Worm (Caenorhabditis elegans): ENCODE data around the gene nhr-20.

nhr-20 gene

ce11 chrIII:4280215-4281173, 47.5 kb upstream of the nhr-20 start, which contains the start of gene sup-26:
sup-26 (minus strand) TSS chrIII:4280224.
- peak; percentile 2 for TF ChIP-seq mdl-1 (tag; optimal IDR thresholded peaks at IDR 0.05)
- TF ChIP-seq elt-3 (tag; optimal IDR thresholded peaks at IDR 0.05) = peak in 1 of 3 experiments; percentile 45
- TF ChIP-seq fkh-10 (GFP tag; optimal IDR thresholded peaks at IDR 0.05) = no peak
- TF ChIP-seq hmg-11 (tag; optimal IDR thresholded peaks at IDR 0.05) = no peak
- TF ChIP-seq nhr-23 (tag; optimal IDR thresholded peaks at IDR 0.05) = peak; percentile 44
- no peak for TF ChIP-seq ztf-11 (tag; optimal IDR thresholded peaks at IDR 0.05)
- TF ChIP-seq nhr-67 (tag; optimal IDR thresholded peaks at IDR 0.05) = no peak
- no peak for TF ChIP-seq ZK546.5 (tag; optimal IDR thresholded peaks at IDR 0.05)
- TF ChIP-seq nhr-11 (tag; optimal IDR thresholded peaks at IDR 0.05) = no peak
- no peak for TF ChIP-seq mml-1 (tag; optimal IDR thresholded peaks at IDR 0.05)
- TF ChIP-seq ama-1 (optimal IDR thresholded peaks at IDR 0.05) = peak; percentile 7
- TF ChIP-seq ceh-82 (tag; optimal IDR thresholded peaks at IDR 0.05) = no peak
- no peak for TF ChIP-seq tbx-2 (tag; optimal IDR thresholded peaks at IDR 0.05)
- TF ChIP-seq elt-2 (tag; optimal IDR thresholded peaks at IDR 0.05) = no peak
- TF ChIP-seq nhr-25 (tag; optimal IDR thresholded peaks at IDR 0.05) = peak; percentile 41
- TF ChIP-seq pha-4 (tag; optimal IDR thresholded peaks at IDR 0.05) = peak; percentile 38
- no peak for TF ChIP-seq egl-5 (tag; optimal IDR thresholded peaks at IDR 0.05)
- TF ChIP-seq R02D3.7 (tag; optimal IDR thresholded peaks at IDR 0.05) = no peak
- TF ChIP-seq elt-1 (tag; optimal IDR thresholded peaks at IDR 0.05) = no peak
- TF ChIP-seq lin-39 (tag; optimal IDR thresholded peaks at IDR 0.05) = peak; percentile 23
- TF ChIP-seq snpc-4 (tag; optimal IDR thresholded peaks at IDR 0.05) = no peak
- no peak for TF ChIP-seq unc-39 (tag; optimal IDR thresholded peaks at IDR 0.05)
- TF ChIP-seq pqm-1 (tag; optimal IDR thresholded peaks at IDR 0.05) = no peak
- TF ChIP-seq nfya-1 (tag; optimal IDR thresholded peaks at IDR 0.05; ENCODE audit: insufficient read depth) = no peak

DNA sequence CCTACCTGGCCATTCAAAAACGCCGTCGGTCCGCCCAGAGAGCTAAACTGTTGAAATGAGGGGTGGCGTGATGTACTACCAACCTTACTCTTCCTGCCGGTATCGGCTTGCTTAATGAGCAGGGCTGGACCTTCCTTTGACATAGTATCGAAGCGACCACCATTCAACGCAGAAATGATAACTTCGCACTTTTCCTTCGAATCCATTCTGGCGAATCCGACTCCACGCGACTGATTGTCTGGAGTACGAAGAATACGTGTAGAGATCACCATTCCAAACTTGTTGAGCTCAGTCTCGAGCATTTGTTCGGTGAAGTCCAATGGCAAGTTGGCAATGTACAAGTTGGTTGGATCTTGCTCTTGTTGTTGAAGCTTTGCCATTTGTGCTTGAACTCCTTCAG, 45.2 kb upstream of the nhr-20 start:
- TF ChIP-seq egl-5 (tag; optimal IDR thresholded peaks at IDR 0.05) (no peak), nhr-76 (tag; optimal IDR thresholded peaks at IDR 0.05) (no peak), pqm-1 (tag; optimal IDR thresholded peaks at IDR 0.05) (no peak), nhr-77 (tag; optimal IDR thresholded peaks at IDR 0.05) (no peak), R02D3.7 (tag; optimal IDR thresholded peaks at IDR 0.05) (no peak), lsy-12 (tag; optimal IDR thresholded peaks at IDR 0.05) (no peak), sea-2 (GFP tag; optimal IDR thresholded peaks at IDR 0.05) (no peak), ZK546.5 (tag; optimal IDR thresholded peaks at IDR 0.05) (no peak), tbx-2 (tag; optimal IDR thresholded peaks at IDR 0.05) (no peak), aly-2 (tag; optimal IDR thresholded peaks at IDR 0.05) (no peak), lin-39 (tag; optimal IDR thresholded peaks at IDR 0.05) (no peak), fkh-10 (GFP tag; optimal IDR thresholded peaks at IDR 0.05) (no peak), eor-1 (tag; optimal IDR thresholded peaks at IDR 0.05) (no peak), mml-1 (tag; optimal IDR thresholded peaks at IDR 0.05) (no peak), hmg-11 (tag; optimal IDR thresholded peaks at IDR 0.05) (no peak), ceh-28 (tag; optimal IDR thresholded peaks at IDR 0.05) (no peak), elt-1 (tag; optimal IDR thresholded peaks at IDR 0.05) (no peak), skn-1 (tag; optimal IDR thresholded peaks at IDR 0.05) (no peak), mdl-1 (tag; optimal IDR thresholded peaks at IDR 0.05) (no peak)

- TF ChIP-seq unc-39 (tag; optimal IDR thresholded peaks at IDR 0.05) = no peak
- no peak for TF ChIP-seq ztf-4 (tag; optimal IDR thresholded peaks at IDR 0.05)
- no peak for TF ChIP-seq nhr-67 (tag; optimal IDR thresholded peaks at IDR 0.05)
- no peak for TF ChIP-seq lin-15B (tag; optimal IDR thresholded peaks at IDR 0.05)
- no peak for TF ChIP-seq R02D3.7 (tag; optimal IDR thresholded peaks at IDR 0.05)
- TF ChIP-seq lsy-12 (tag; optimal IDR thresholded peaks at IDR 0.05) = no peak
- no peak for TF ChIP-seq nhr-43 (tag; optimal IDR thresholded peaks at IDR 0.05; ENCODE audit: poor library complexity, severe bottlenecking)
- TF ChIP-seq hmg-11 (tag; optimal IDR thresholded peaks at IDR 0.05) = no peak
- TF ChIP-seq ceh-9 (tag; optimal IDR thresholded peaks at IDR 0.05) = no peak
These were observed 44.7 kb upstream of the nhr-20 start for ce11 chrIII:4277762-4278161.

All from whole organism, L3 larva.